Fruit fly (Drosophila melanogaster): ENCODE data around the gene dnt.

The dnt gene

DNA sequence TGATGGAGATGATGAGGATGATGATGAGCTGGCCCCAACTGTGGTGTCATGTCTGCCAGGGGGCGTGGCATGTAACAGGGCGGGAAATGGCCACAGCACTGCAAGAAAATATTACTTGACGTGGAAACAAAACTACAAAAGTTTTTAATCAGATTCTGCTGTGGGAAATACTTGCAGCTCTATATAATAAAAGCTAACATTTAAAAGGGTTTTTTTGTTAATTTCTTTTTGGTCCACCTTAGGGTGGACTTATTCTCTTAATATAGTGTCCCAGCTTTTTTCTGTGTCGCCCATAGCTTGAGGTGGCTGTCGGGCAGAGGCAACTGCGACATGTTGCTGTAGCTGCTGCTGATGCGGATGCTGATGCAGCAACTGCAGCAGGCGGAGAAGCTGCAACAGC is 34.4 kb downstream of the dnt start (continued):
- peak; percentile 84 for TF ChIP-seq CG32006 (GFP tag; optimal IDR thresholded peaks at IDR 0.05)
- peak; percentile 80 for TF ChIP-seq pdm3 (GFP tag; optimal IDR thresholded peaks at IDR 0.05)
- peak; percentile 76 for TF ChIP-seq eg (GFP tag; IDR thresholded peaks at IDR 0.05)
- TF ChIP-seq salr (GFP tag; optimal IDR thresholded peaks at IDR 0.05) = peak; percentile 42 to 44
- TF ChIP-seq CG11294 (GFP tag; IDR thresholded peaks at IDR 0.05) = peak; percentile 47; the same call in 1 of the 2 replicates
- no peak for TF ChIP-seq fkh (GFP tag; optimal IDR thresholded peaks at IDR 0.05)
- TF ChIP-seq lz (GFP tag; optimal IDR thresholded peaks at IDR 0.05) = peak; percentile 75
- TF ChIP-seq acj6 (GFP tag; optimal IDR thresholded peaks at IDR 0.05) = peak; percentile 73
- TF ChIP-seq topi (GFP tag; optimal IDR thresholded peaks at IDR 0.05) = peak; percentile 70
- TF ChIP-seq Eip78C (GFP tag) = peak; percentile 95
- peak; percentile 69 for TF ChIP-seq Lpt (GFP tag; optimal IDR thresholded peaks at IDR 0.05)
- peak; percentile 70 for TF ChIP-seq CG4318 (GFP tag; optimal IDR thresholded peaks at IDR 0.05)
- TF ChIP-seq CG6854 (GFP tag; optimal IDR thresholded peaks at IDR 0.05) = no peak
- TF ChIP-seq Sox14 (GFP tag; optimal IDR thresholded peaks at IDR 0.05) = peak; percentile 78
- peak; percentile 80 for TF ChIP-seq CG6792 (GFP tag; optimal IDR thresholded peaks at IDR 0.05)
- TF ChIP-seq spab (GFP tag; optimal IDR thresholded peaks at IDR 0.05) = peak; percentile 66
- TF ChIP-seq Ets96B (tag; optimal IDR thresholded peaks at IDR 0.05) = peak; percentile 74
- peak; percentile 82 for TF ChIP-seq CG3919 (GFP tag; optimal IDR thresholded peaks at IDR 0.05)
- peak; percentile 74 for TF ChIP-seq CG1621 (tag; optimal IDR thresholded peaks at IDR 0.05)
- peak in 1 of 2 experiments; percentile 76 for TF ChIP-seq ss (GFP tag; optimal IDR thresholded peaks at IDR 0.05)
- TF ChIP-seq achi (GFP tag; optimal IDR thresholded peaks at IDR 0.05) = peak; percentile 78
- TF ChIP-seq CG34406 (GFP tag; optimal IDR thresholded peaks at IDR 0.05) = peak; percentile 63
- TF ChIP-seq Eip93F (GFP tag; optimal IDR thresholded peaks at IDR 0.05) = no peak
- TF ChIP-seq Blimp-1 (GFP tag; optimal IDR thresholded peaks at IDR 0.05) = no peak
- peak; percentile 79 for TF ChIP-seq CG3032 (tag; optimal IDR thresholded peaks at IDR 0.05)
- peak; percentile 71 for TF ChIP-seq CG11902 (GFP tag; optimal IDR thresholded peaks at IDR 0.05)
- TF ChIP-seq Hr4 (GFP tag; optimal IDR thresholded peaks at IDR 0.05) = peak; percentile 77
- peak; percentile 49 for TF ChIP-seq Ets21C (GFP tag; optimal IDR thresholded peaks at IDR 0.05)
- TF ChIP-seq CG31627 (GFP tag; optimal IDR thresholded peaks at IDR 0.05) = peak; percentile 62
- peak; percentile 64 for TF ChIP-seq Smox (GFP tag; optimal IDR thresholded peaks at IDR 0.05)
- TF ChIP-seq net (GFP tag; optimal IDR thresholded peaks at IDR 0.05) = peak; percentile 70
- peak; percentile 49 for TF ChIP-seq Gug (GFP tag; IDR thresholded peaks at IDR 0.05)
- TF ChIP-seq Eip75B (GFP tag; optimal IDR thresholded peaks at IDR 0.05) = peak; percentile 76
- TF ChIP-seq svp (GFP tag) = peak; percentile 91
- peak; percentile 13 for TF ChIP-seq CG9139 (GFP tag; optimal IDR thresholded peaks at IDR 0.05)
- peak; percentile 84 for TF ChIP-seq CG6163 (GFP tag; IDR thresholded peaks at IDR 0.05)

DNA sequence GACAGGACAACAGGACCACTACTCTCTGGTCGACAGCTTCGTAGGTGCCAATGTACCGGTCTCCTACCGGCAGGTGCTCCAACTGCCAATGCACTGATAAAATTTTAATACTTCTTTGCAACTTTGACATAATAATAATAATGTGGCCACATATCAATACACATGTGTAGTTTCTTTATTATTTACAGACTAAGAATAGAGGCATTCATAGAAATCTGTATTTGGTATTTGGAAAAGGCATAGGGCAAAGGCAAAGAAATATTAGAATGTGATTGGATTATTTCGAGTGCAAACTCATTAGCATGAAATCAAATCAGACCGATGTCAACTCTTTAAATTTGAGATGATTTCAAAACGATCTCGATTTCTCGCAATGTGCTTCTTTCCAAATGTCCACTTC is 35.2 kb downstream of the dnt start:
- no peak for TF ChIP-seq fkh (GFP tag; optimal IDR thresholded peaks at IDR 0.05)
- no peak for TF ChIP-seq Sox102F (GFP tag; optimal IDR thresholded peaks at IDR 0.05)
- peak; percentile 33 for TF ChIP-seq CG3919 (GFP tag; optimal IDR thresholded peaks at IDR 0.05)
- peak; percentile 2 for TF ChIP-seq CG8632 (GFP tag; optimal IDR thresholded peaks at IDR 0.05)
- no peak for TF ChIP-seq vri (GFP tag; optimal IDR thresholded peaks at IDR 0.05)
- TF ChIP-seq CG6854 (GFP tag; optimal IDR thresholded peaks at IDR 0.05) = no peak
- TF ChIP-seq spab (GFP tag; optimal IDR thresholded peaks at IDR 0.05) = peak; percentile 28
- peak; percentile 73 for TF ChIP-seq svp (GFP tag)
- no peak for TF ChIP-seq CG6792 (GFP tag; optimal IDR thresholded peaks at IDR 0.05)
- TF ChIP-seq CG32006 (GFP tag; optimal IDR thresholded peaks at IDR 0.05) = peak; percentile 60
- TF ChIP-seq CG11762 (GFP tag; optimal IDR thresholded peaks at IDR 0.05; ENCODE audit: insufficient read depth) = no peak
- peak; percentile 34 for TF ChIP-seq Hr39 (GFP tag; optimal IDR thresholded peaks at IDR 0.05)
- TF ChIP-seq CG1621 (tag; optimal IDR thresholded peaks at IDR 0.05) = no peak
- peak; percentile 34 for TF ChIP-seq Hr4 (GFP tag; optimal IDR thresholded peaks at IDR 0.05)
- TF ChIP-seq CG31627 (GFP tag; optimal IDR thresholded peaks at IDR 0.05) = peak; percentile 23
- TF ChIP-seq CG7368 (GFP tag; optimal IDR thresholded peaks at IDR 0.05) = no peak
- no peak for TF ChIP-seq Ets96B (tag; optimal IDR thresholded peaks at IDR 0.05)
- no peak for TF ChIP-seq CG4318 (GFP tag; optimal IDR thresholded peaks at IDR 0.05)
- no peak for TF ChIP-seq eg (GFP tag; IDR thresholded peaks at IDR 0.05)
- TF ChIP-seq salr (GFP tag; optimal IDR thresholded peaks at IDR 0.05) = no peak
- TF ChIP-seq fd59A (GFP tag; optimal IDR thresholded peaks at IDR 0.05) = no peak
- TF ChIP-seq Met (GFP tag; optimal IDR thresholded peaks at IDR 0.05) = peak; percentile 45
- peak; percentile 29 for TF ChIP-seq CG10669 (GFP tag; optimal IDR thresholded peaks at IDR 0.05)
- peak; percentile 38 for TF ChIP-seq CG3032 (tag; optimal IDR thresholded peaks at IDR 0.05)
- TF ChIP-seq CG11902 (GFP tag; optimal IDR thresholded peaks at IDR 0.05) = no peak
- no peak for TF ChIP-seq CG8119 (GFP tag; IDR thresholded peaks at IDR 0.05)
- peak; percentile 41 for TF ChIP-seq topi (GFP tag; optimal IDR thresholded peaks at IDR 0.05)
- no peak for TF ChIP-seq ss (GFP tag; optimal IDR thresholded peaks at IDR 0.05)
- TF ChIP-seq Hr38 (GFP tag; optimal IDR thresholded peaks at IDR 0.05) = no peak
- no peak for TF ChIP-seq CG9139 (GFP tag; optimal IDR thresholded peaks at IDR 0.05)
- TF ChIP-seq dsx (GFP tag; optimal IDR thresholded peaks at IDR 0.05; ENCODE audit: poor library complexity, severe bottlenecking) = no peak
- peak; percentile 44 for TF ChIP-seq Eip75B (GFP tag; optimal IDR thresholded peaks at IDR 0.05)
